Worm (Caenorhabditis elegans) whole organism, mixed stage, embryonic: ENCODE results near the gene sel-2.

Experiments
- blmp-1 ChIP-seq: fragments of 150-350 bp; optimal IDR thresholded peaks from 2 replicates; lab custom pipeline; 2014; ENCODE audit warnings: missing biosample characterization, missing genetic modification characterization
- drap-1 ChIP-seq: fragments of 200-800 bp; sonication (Bioruptor generic); optimal IDR thresholded peaks from 3 replicates; lab custom pipeline; 2018; ENCODE audit warnings: mild to moderate bottlenecking, missing genetic modification characterization, missing compliant biosample characterization
- elt-1 ChIP-seq: sonication (generic microtip); optimal IDR thresholded peaks from 2 replicates; lab custom pipeline; 2017; ENCODE audit warnings: missing genetic modification characterization, mild to moderate bottlenecking, missing compliant biosample characterization, antibody characterized with exemption, moderate library complexity, borderline replicate concordance; ENCODE audit not compliant: insufficient read depth
- lsy-2 ChIP-seq: fragments of 150-350 bp; optimal IDR thresholded peaks from 2 replicates; lab custom pipeline; 2014; ENCODE audit warnings: missing biosample characterization, missing genetic modification characterization
- nhr-12 ChIP-seq: fragments of 150-350 bp; optimal IDR thresholded peaks from 2 replicates; lab custom pipeline; 2014; ENCODE audit warnings: missing biosample characterization, missing genetic modification characterization
- nhr-237 ChIP-seq: fragments of 150-350 bp; optimal IDR thresholded peaks from 2 replicates; lab custom pipeline; 2014; ENCODE audit warnings: missing biosample characterization, missing genetic modification characterization
- pha-4 ChIP-seq: fragments of 150-350 bp; optimal IDR thresholded peaks from 2 replicates; lab custom pipeline; 2018; ENCODE audit warnings: missing biosample characterization, missing genetic modification reagents, missing genetic modification characterization
- snpc-4 ChIP-seq: fragments of 150-350 bp; optimal IDR thresholded peaks from 2 replicates; lab custom pipeline; 2014; ENCODE audit warnings: missing biosample characterization, missing genetic modification characterization
- sptf-1 ChIP-seq: sonication (generic microtip); optimal IDR thresholded peaks from 2 replicates; lab custom pipeline; 2017; ENCODE audit warnings: mild to moderate bottlenecking, missing genetic modification characterization, moderate library complexity, missing compliant biosample characterization
- unc-120 ChIP-seq: sonication (generic microtip); optimal IDR thresholded peaks from 2 replicates; lab custom pipeline; 2017; ENCODE audit warnings: missing genetic modification characterization, missing compliant biosample characterization; ENCODE audit not compliant: poor library complexity, severe bottlenecking
- unc-62 ChIP-seq: fragments of 150-350 bp; optimal IDR thresholded peaks from 2 replicates; lab custom pipeline; 2014; ENCODE audit warnings: missing biosample characterization, missing genetic modification reagents, missing genetic modification characterization

ce11 chrIII:4555345-4555744 lies 56.8 kb downstream of the sel-2 start:
- TF ChIP-seq nhr-237 (tag; lab: Kevin White, UChicago) (no peak), lsy-2 (tag; lab: Kevin White, UChicago) (no peak), nhr-12 (tag; lab: Kevin White, UChicago) (no peak), pha-4 (tag; lab: Kevin White, UChicago) (no peak), elt-1 (tag; lab: Kevin White, UChicago) (no peak), blmp-1 (tag; lab: Kevin White, UChicago) (no peak), unc-120 (tag; lab: Kevin White, UChicago) (no peak), sptf-1 (tag; lab: Kevin White, UChicago) (no peak), drap-1 (GFP tag; lab: Kevin White, UChicago) (no peak), unc-62 (no peak), snpc-4 (tag; lab: Kevin White, UChicago) (no peak)
